Worm (Caenorhabditis elegans): Measurements from ENCODE around the gene znf-207.

znf-207 gene

DNA sequence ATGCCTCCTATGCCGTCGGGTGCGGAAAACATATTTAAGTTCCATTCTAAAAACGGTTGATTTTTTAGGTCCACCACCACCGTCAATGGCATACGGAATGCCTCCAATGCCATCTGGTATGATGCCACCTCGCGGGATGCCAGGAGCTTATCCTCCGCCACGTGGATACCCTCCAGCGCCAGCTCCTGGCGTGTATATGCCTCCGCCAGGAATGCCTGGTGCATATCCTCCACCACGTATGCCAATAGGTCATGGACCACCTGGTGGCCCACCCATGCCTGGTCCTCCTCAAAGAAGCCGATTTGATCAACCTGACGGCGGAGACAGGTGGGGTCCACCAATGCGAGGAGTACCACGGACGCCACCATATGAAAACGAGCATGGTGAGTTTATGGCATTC lies 712 bp downstream of the znf-207 start:
- TF ChIP-seq ceh-32 (tag; optimal IDR thresholded peaks at IDR 0.05; ENCODE audit: poor library complexity) (no peak), mdl-1 (tag; optimal IDR thresholded peaks at IDR 0.05) (no peak), nhr-25 (tag; optimal IDR thresholded peaks at IDR 0.05; ENCODE audit: borderline replicate concordance, insufficient read depth) (no peak), F26F4.8 (GFP tag; conservative IDR thresholded peaks at IDR 0.05) (0 out of 2 replicates have a peak, but pooled peaks have one; percentile 45), egl-43 (GFP tag; IDR thresholded peaks at IDR 0.05) (peak; percentile 29; the same call in 1 of the 2 replicates), nhr-41 (GFP tag; IDR thresholded peaks at IDR 0.05) (no peak), duxl-1 (tag; optimal IDR thresholded peaks at IDR 0.05; ENCODE audit: poor library complexity) (no peak), set-16 (GFP tag; IDR thresholded peaks at IDR 0.05) (peak; percentile 72), snpc-1.2 (GFP tag; IDR thresholded peaks at IDR 0.05) (no peak), nhr-111 (GFP tag; optimal IDR thresholded peaks at IDR 0.05) (no peak), nhr-77 (tag; optimal IDR thresholded peaks at IDR 0.05) (no peak), ceh-20 (GFP tag; IDR thresholded peaks at IDR 0.05) (no peak), nhr-42 (GFP tag; IDR thresholded peaks at IDR 0.05) (no peak), F44E2.7 (GFP tag; IDR thresholded peaks at IDR 0.05) (no peak), spr-3 (GFP tag; optimal IDR thresholded peaks at IDR 0.05) (no peak), F10B5.3 (tag; optimal IDR thresholded peaks at IDR 0.05) (no peak), nhr-102 (tag; optimal IDR thresholded peaks at IDR 0.05) (no peak)

- no peak for TF ChIP-seq nhr-102 (tag; optimal IDR thresholded peaks at IDR 0.05)
- no peak for TF ChIP-seq skn-1 (tag; optimal IDR thresholded peaks at IDR 0.05)
These were observed 3.1 kb downstream of the znf-207 start, which contains the start of gene dnj-2 for ce11 chrIV:11313880-11314279. Gene dnj-2, minus strand, starts transcription at chrIV:11313980.

DNA sequence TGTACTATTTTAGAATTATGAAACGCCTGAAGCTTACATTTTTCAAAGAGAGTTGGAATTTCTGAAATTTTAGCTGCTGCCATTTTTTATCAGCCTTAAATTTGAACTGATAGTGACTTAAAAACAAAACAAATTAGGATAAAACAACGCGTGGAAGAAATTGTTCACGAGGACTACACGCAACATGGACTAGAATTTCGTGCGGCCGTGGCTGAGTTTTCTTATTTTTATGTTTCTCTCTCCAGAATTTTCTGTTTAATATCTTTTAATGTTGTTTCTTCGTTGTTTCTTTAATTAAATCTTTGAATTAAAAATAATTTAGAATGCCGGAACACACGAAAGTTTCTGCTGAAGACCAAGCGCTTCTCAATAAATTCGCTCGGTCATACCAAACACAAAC lies 4.1 kb downstream of the znf-207 start, which contains the start of the genes B0035.3, B0035.22 and pfd-4:
TSS of gene B0035.3 (minus strand) at position 114 of the 400 bp plus-strand sequence.
TSS of gene B0035.22 (plus strand) at position 269 of the 400 bp plus-strand sequence.
TSS of gene pfd-4 (plus strand) at position 323 of the 400 bp plus-strand sequence.
- TF ChIP-seq aha-1 (tag) (no peak), mes-2 (tag; optimal IDR thresholded peaks at IDR 0.05; ENCODE audit: poor library complexity, severe bottlenecking) (peak; percentile 97), rbr-2 (tag; optimal IDR thresholded peaks at IDR 0.05) (peak; percentile 29), F44E2.7 (GFP tag; IDR thresholded peaks at IDR 0.05) (no peak), hif-1 (tag; optimal IDR thresholded peaks at IDR 0.05) (peak in 1 of 2 experiments; percentile 72), dve-1 (tag; optimal IDR thresholded peaks at IDR 0.05; ENCODE audit: insufficient read depth) (peak; percentile 63), dpl-1 (GFP tag; optimal IDR thresholded peaks at IDR 0.05) (peak; percentile 59), mep-1 (tag; optimal IDR thresholded peaks at IDR 0.05) (peak; percentile 46), ces-1 (GFP tag; optimal IDR thresholded peaks at IDR 0.05) (no peak), lin-38 (GFP tag; IDR thresholded peaks at IDR 0.05) (peak; percentile 43), hlh-30 (tag; optimal IDR thresholded peaks at IDR 0.05; ENCODE audit: insufficient read depth) (peak; percentile 32), nhr-42 (GFP tag; IDR thresholded peaks at IDR 0.05) (no peak), ZK546.5 (tag; optimal IDR thresholded peaks at IDR 0.05) (no peak), daf-16 (GFP tag; optimal IDR thresholded peaks at IDR 0.05) (no peak), daf-16 (tag; optimal IDR thresholded peaks at IDR 0.05) (peak; percentile 62), unc-130 (GFP tag; optimal IDR thresholded peaks at IDR 0.05) (peak; percentile 74), lsy-2 (tag; optimal IDR thresholded peaks at IDR 0.05) (peak in 1 of 2 experiments; percentile 80), dmd-6 (GFP tag; IDR thresholded peaks at IDR 0.05) (peak; percentile 23; the same call in 1 of the 2 replicates)

ce11 chrIV:11315688-11316087 lies 4.9 kb downstream of the znf-207 start:
- TF ChIP-seq egl-27 (tag; optimal IDR thresholded peaks at IDR 0.05) (no peak), F26F4.8 (GFP tag; conservative IDR thresholded peaks at IDR 0.05) (no peak), attf-4 (tag; optimal IDR thresholded peaks at IDR 0.05) (no peak), zip-2 (tag; optimal IDR thresholded peaks at IDR 0.05) (no peak), fkh-10 (GFP tag; optimal IDR thresholded peaks at IDR 0.05) (no peak), duxl-1 (tag; optimal IDR thresholded peaks at IDR 0.05; ENCODE audit: poor library complexity) (no peak), lin-39 (tag; optimal IDR thresholded peaks at IDR 0.05) (no peak), gei-8 (GFP tag; optimal IDR thresholded peaks at IDR 0.05) (no peak), snpc-4 (tag; optimal IDR thresholded peaks at IDR 0.05) (no peak)
